Worm (Caenorhabditis elegans) whole organism, early embryonic: Measurements from ENCODE around the gene C01B10.6.
"Not testable (repeated sequence)": the region's sequence is repeated elsewhere in the genome, so short reads cannot be mapped to it uniquely, and the experiment has no call there.

Source experiments
- ama-1 ChIP-seq: fragments of 150-350 bp; optimal IDR thresholded peaks from 2 replicates; lab custom pipeline; 2014
- ets-7 ChIP-seq: sonication (generic microtip); optimal IDR thresholded peaks from 2 replicates; lab custom pipeline; 2016; ENCODE audit warnings: missing genotype, missing genetic modification characterization, missing compliant biosample characterization
- hnd-1 ChIP-seq: sonication (generic microtip); optimal IDR thresholded peaks from 2 replicates; lab custom pipeline; 2016; ENCODE audit warnings: missing genetic modification characterization, missing compliant biosample characterization
- tbx-11 ChIP-seq: fragments of 200-800 bp; sonication (Bioruptor generic); IDR thresholded peaks from 2 replicates; pipeline ENCODE4 v1.3.6; 2022; ENCODE audit warnings: missing genetic modification characterization, missing compliant biosample characterization
- tbx-37 ChIP-seq: fragments of 200-800 bp; sonication (Bioruptor generic); conservative IDR thresholded peaks from 2 replicates; pipeline ENCODE4 v1.3.6; 2022; ENCODE audit warnings: missing genetic modification reagents, missing genetic modification characterization, missing compliant biosample characterization
- tra-4 ChIP-seq: sonication (generic microtip); optimal IDR thresholded peaks from 2 replicates; lab custom pipeline; 2017; ENCODE audit warnings: missing genetic modification characterization, missing compliant biosample characterization

DNA sequence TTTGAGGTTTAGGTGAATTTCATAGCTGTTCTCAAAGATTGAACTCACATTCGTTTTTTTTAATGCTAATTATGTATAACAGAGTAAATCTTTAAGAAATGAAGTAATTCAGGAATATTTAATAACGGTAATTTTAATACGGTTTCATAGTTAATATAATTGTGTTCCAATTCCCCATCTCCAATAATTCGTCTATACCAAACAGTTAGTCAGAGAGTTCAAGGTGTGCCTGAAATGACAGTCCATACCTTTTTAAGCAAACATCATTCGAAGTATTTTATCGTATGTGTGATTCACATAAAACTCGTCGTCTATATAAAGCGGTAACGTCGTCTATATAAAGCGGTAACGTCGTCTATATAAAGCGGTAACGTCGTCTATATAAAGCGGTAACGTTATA lies 41.2 kb upstream of the C01B10.6 start, which contains the start of gene nspb-5:
- not testable (repeated sequence) for TF ChIP-seq ama-1 (lab: Kevin White, UChicago); ets-7 (tag; lab: Kevin White, UChicago); tra-4 (tag; lab: Kevin White, UChicago); tbx-37; tbx-11 (GFP tag; lab: Robert Waterston, UW); hnd-1 (tag; lab: Kevin White, UChicago)
